Worm (Caenorhabditis elegans): Measurements from ENCODE around the gene hpa-1.

Gene hpa-1

ce11 chrIV:16180898-16181482 lies 51.9 kb downstream of the hpa-1 start (continued):
- no peak for TF ChIP-seq xnd-1 (tag; optimal IDR thresholded peaks at IDR 0.05)
- TF ChIP-seq lin-26 (GFP tag; IDR thresholded peaks at IDR 0.05), result no peak
- TF ChIP-seq sdz-38 (tag; optimal IDR thresholded peaks at IDR 0.05), result no peak
- TF ChIP-seq nfya-2 (GFP tag; IDR thresholded peaks at IDR 0.05), result no peak
- no peak for TF ChIP-seq dox-1 (GFP tag; IDR thresholded peaks at IDR 0.05)
- no peak for TF ChIP-seq fkh-3 (tag; optimal IDR thresholded peaks at IDR 0.05)
- no peak for TF ChIP-seq bed-1 (GFP tag; IDR thresholded peaks at IDR 0.05)
- no peak for TF ChIP-seq egrh-3 (GFP tag; IDR thresholded peaks at IDR 0.05)
- TF ChIP-seq tlf-1 (GFP tag; optimal IDR thresholded peaks at IDR 0.05), result peak; percentile 35
- no peak for TF ChIP-seq aptf-3 (GFP tag; IDR thresholded peaks at IDR 0.05)
- TF ChIP-seq ztf-22 (GFP tag; optimal IDR thresholded peaks at IDR 0.05), result peak; percentile 95
- TF ChIP-seq efl-1 (GFP tag; optimal IDR thresholded peaks at IDR 0.05), result no peak
- TF ChIP-seq egl-18 (GFP tag; IDR thresholded peaks at IDR 0.05), result no peak
- no peak for TF ChIP-seq snpc-4 (GFP tag; optimal IDR thresholded peaks at IDR 0.05)
- peak; percentile 77 to 93 (median 87) for TF ChIP-seq snpc-4 (tag; optimal IDR thresholded peaks at IDR 0.05)
- peak; percentile 58; the same call in 1 of the 2 replicates for TF ChIP-seq hmg-1.2 (GFP tag; IDR thresholded peaks at IDR 0.05)
